Fruit fly (Drosophila melanogaster) whole organism, embryonic: ENCODE results near the gene CG7739.

ENCODE experiments used
- ATbp ChIP-seq: fragments of 200-800 bp; sonication (Bioruptor generic); optimal IDR thresholded peaks from 2 replicates; lab custom pipeline; 2017; ENCODE audit warnings: missing biosample characterization, mild to moderate bottlenecking, missing genetic modification characterization, missing genetic modification reagents
- Atf6 ChIP-seq: fragments of 200-800 bp; sonication (Bioruptor generic); IDR thresholded peaks from 2 replicates; pipeline ENCODE4 v1.3.6; 2022; ENCODE audit warnings: missing biosample characterization, missing genetic modification characterization
- B-H2 ChIP-seq: fragments of 200-800 bp; sonication (Bioruptor generic); optimal IDR thresholded peaks from 2 replicates; lab custom pipeline; 2018; ENCODE audit warnings: missing biosample characterization, mild to moderate bottlenecking, missing genetic modification characterization
- BtbVII ChIP-seq: fragments of 200-800 bp; sonication (Bioruptor generic); optimal IDR thresholded peaks from 3 replicates; lab custom pipeline; 2017; ENCODE audit warnings: missing biosample characterization, mild to moderate bottlenecking, missing genetic modification characterization
- CG10209 ChIP-seq: fragments of 200-800 bp; sonication (Bioruptor generic); optimal IDR thresholded peaks from 3 replicates; lab custom pipeline; 2017; ENCODE audit warnings: missing biosample characterization, mild to moderate bottlenecking, missing genetic modification characterization, missing genetic modification reagents
- CG10543 ChIP-seq: fragments of 200-800 bp; sonication (Bioruptor generic); optimal IDR thresholded peaks from 3 replicates; lab custom pipeline; 2017; ENCODE audit warnings: missing biosample characterization, mild to moderate bottlenecking, missing genetic modification characterization, moderate library complexity
- CG11695 ChIP-seq: fragments of 200-800 bp; sonication (Bioruptor generic); IDR thresholded peaks from 3 replicates; pipeline ENCODE4 v1.3.6; 2022; ENCODE audit warnings: missing biosample characterization, missing genetic modification characterization
- CG11696 ChIP-seq: fragments of 200-800 bp; sonication (Bioruptor generic); IDR thresholded peaks from 2 replicates; pipeline ENCODE4 v1.3.6; 2022; ENCODE audit warnings: missing biosample characterization, missing genetic modification characterization
- CG12299 ChIP-seq: fragments of 200-800 bp; sonication (Bioruptor generic); optimal IDR thresholded peaks from 2 replicates; lab custom pipeline; 2018; ENCODE audit warnings: missing biosample characterization, mild to moderate bottlenecking, missing genetic modification characterization
- CG1233 ChIP-seq: fragments of 200-800 bp; sonication (Bioruptor generic); optimal IDR thresholded peaks from 4 replicates; lab custom pipeline; 2018; ENCODE audit warnings: missing biosample characterization, mild to moderate bottlenecking, missing genetic modification characterization
- CG12769 ChIP-seq: fragments of 200-800 bp; sonication (Bioruptor generic); optimal IDR thresholded peaks from 2 replicates; lab custom pipeline; 2019; ENCODE audit warnings: missing biosample characterization, mild to moderate bottlenecking, missing genetic modification characterization, moderate library complexity
- CG13123 ChIP-seq: fragments of 200-800 bp; sonication (Bioruptor generic); optimal IDR thresholded peaks from 2 replicates; lab custom pipeline; 2016; ENCODE audit warnings: missing biosample characterization, missing genetic modification characterization
- CG18619 ChIP-seq: fragments of 200-800 bp; sonication (Bioruptor generic); optimal IDR thresholded peaks from 3 replicates; lab custom pipeline; 2017; ENCODE audit warnings: missing biosample characterization, mild to moderate bottlenecking, missing genetic modification characterization
- CG2678 ChIP-seq: fragments of 200-800 bp; sonication (Bioruptor generic); optimal IDR thresholded peaks from 3 replicates; lab custom pipeline; 2019; ENCODE audit warnings: missing biosample characterization, mild to moderate bottlenecking, missing genetic modification characterization, moderate library complexity
- CG34376 ChIP-seq: fragments of 200-800 bp; sonication (Bioruptor generic); optimal IDR thresholded peaks from 2 replicates; lab custom pipeline; 2018; ENCODE audit warnings: missing biosample characterization, mild to moderate bottlenecking, missing genetic modification characterization
- CG3995 ChIP-seq: fragments of 200-800 bp; sonication (Bioruptor generic); optimal IDR thresholded peaks from 3 replicates; lab custom pipeline; 2016; ENCODE audit warnings: missing biosample characterization, missing genetic modification characterization
- CG4328 ChIP-seq: fragments of 200-800 bp; sonication (Bioruptor generic); optimal IDR thresholded peaks from 3 replicates; lab custom pipeline; 2017; ENCODE audit warnings: missing biosample characterization, missing genetic modification reagents, missing genetic modification characterization
- CG6765 ChIP-seq: fragments of 200-800 bp; sonication (Bioruptor generic); optimal IDR thresholded peaks from 3 replicates; lab custom pipeline; 2017; ENCODE audit warnings: missing biosample characterization, mild to moderate bottlenecking, missing genetic modification characterization
- CG6813 ChIP-seq: fragments of 200-800 bp; sonication (Bioruptor generic); optimal IDR thresholded peaks from 2 replicates; lab custom pipeline; 2017; ENCODE audit warnings: missing biosample characterization, missing genetic modification characterization, mild to moderate bottlenecking, moderate library complexity, missing genetic modification reagents
- CG7556 ChIP-seq: fragments of 200-800 bp; sonication (Bioruptor generic); optimal IDR thresholded peaks from 2 replicates; lab custom pipeline; 2017; ENCODE audit warnings: missing biosample characterization, mild to moderate bottlenecking, missing genetic modification characterization
- CoRest ChIP-seq: fragments of 200-800 bp; sonication (Bioruptor generic); optimal IDR thresholded peaks from 3 replicates; lab custom pipeline; 2018; ENCODE audit warnings: missing biosample characterization, mild to moderate bottlenecking, missing genetic modification characterization, moderate library complexity
- CrebB ChIP-seq: fragments of 200-800 bp; sonication (Bioruptor generic); optimal IDR thresholded peaks from 3 replicates; lab custom pipeline; 2018; ENCODE audit warnings: missing biosample characterization, mild to moderate bottlenecking, missing genetic modification characterization
- Dref ChIP-seq: fragments of 200-800 bp; sonication (Bioruptor generic); IDR thresholded peaks from 2 replicates; pipeline ENCODE4 v1.3.6; 2022; ENCODE audit warnings: missing biosample characterization, missing genetic modification characterization
- HHEX ChIP-seq: fragments of 200-800 bp; sonication (Bioruptor generic); optimal IDR thresholded peaks from 3 replicates; lab custom pipeline; 2017; ENCODE audit warnings: missing biosample characterization, mild to moderate bottlenecking, missing genetic modification characterization, missing genetic modification reagents
- Hand ChIP-seq: fragments of 200-800 bp; sonication (Bioruptor generic); optimal IDR thresholded peaks from 2 replicates; lab custom pipeline; 2017; ENCODE audit warnings: mild to moderate bottlenecking, missing biosample characterization, missing genetic modification reagents, missing genetic modification characterization
- Hmr ChIP-seq: fragments of 200-800 bp; sonication (Bioruptor generic); optimal IDR thresholded peaks from 3 replicates; lab custom pipeline; 2017; ENCODE audit warnings: mild to moderate bottlenecking, missing biosample characterization, missing genetic modification reagents, missing genetic modification characterization
- Med ChIP-seq: fragments of 200-800 bp; sonication (Bioruptor generic); peaks from one replicate; lab custom pipeline; 2016; ENCODE audit warnings: missing biosample characterization, missing genetic modification characterization, mild to moderate bottlenecking, inconsistent platforms, moderate library complexity
- PHDP ChIP-seq: fragments of 200-800 bp; sonication (Bioruptor generic); optimal IDR thresholded peaks from 3 replicates; lab custom pipeline; 2018; ENCODE audit warnings: missing biosample characterization, mild to moderate bottlenecking, missing genetic modification characterization, moderate library complexity
- Pdp1 ChIP-seq, 2 experiments: fragments of 200-800 bp; sonication (Bioruptor generic); optimal IDR thresholded peaks; 3 replicates each; lab custom pipeline; 2016; ENCODE audit warnings: missing biosample characterization in 2 of 2, missing genetic modification characterization in 2 of 2, mild to moderate bottlenecking in 1 of 2, moderate library complexity in 1 of 2
- Poxn ChIP-seq: fragments of 200-800 bp; sonication (Bioruptor generic); IDR thresholded peaks from 2 replicates; pipeline ENCODE4 v1.3.6; 2022; ENCODE audit warnings: missing biosample characterization, missing genetic modification characterization
- Vsx1 ChIP-seq: fragments of 200-800 bp; sonication (Bioruptor generic); optimal IDR thresholded peaks from 2 replicates; lab custom pipeline; 2017; ENCODE audit warnings: missing biosample characterization, mild to moderate bottlenecking, missing genetic modification characterization, missing genetic modification reagents
- YL-1 ChIP-seq: fragments of 200-800 bp; sonication (Bioruptor generic); optimal IDR thresholded peaks from 3 replicates; lab custom pipeline; 2017; ENCODE audit warnings: missing biosample characterization, mild to moderate bottlenecking, missing genetic modification characterization
- al ChIP-seq: fragments of 200-800 bp; sonication (Bioruptor generic); IDR thresholded peaks from 2 replicates; pipeline ENCODE4 v1.3.6; 2022; ENCODE audit warnings: missing biosample characterization, missing genetic modification characterization
- caup ChIP-seq: fragments of 200-800 bp; sonication (Bioruptor generic); optimal IDR thresholded peaks from 3 replicates; lab custom pipeline; 2017; ENCODE audit warnings: missing biosample characterization, mild to moderate bottlenecking, missing genetic modification characterization, moderate library complexity; ENCODE audit not compliant: severe bottlenecking
- cwo ChIP-seq: fragments of 200-800 bp; sonication (Bioruptor generic); optimal IDR thresholded peaks from 3 replicates; lab custom pipeline; 2017; ENCODE audit warnings: missing biosample characterization, missing genetic modification characterization, mild to moderate bottlenecking, moderate library complexity, missing genetic modification reagents
- danr ChIP-seq: fragments of 200-800 bp; sonication (Bioruptor generic); IDR thresholded peaks from 2 replicates; pipeline ENCODE4 v1.3.6; 2022; ENCODE audit warnings: missing biosample characterization, missing genetic modification characterization
- exex ChIP-seq: fragments of 200-800 bp; sonication (Bioruptor generic); optimal IDR thresholded peaks from 4 replicates; lab custom pipeline; 2018; ENCODE audit warnings: missing biosample characterization, mild to moderate bottlenecking, missing genetic modification characterization, moderate library complexity
- gem ChIP-seq: fragments of 200-800 bp; sonication (Bioruptor generic); optimal IDR thresholded peaks from 2 replicates; lab custom pipeline; 2019; ENCODE audit warnings: missing biosample characterization, mild to moderate bottlenecking, missing genetic modification characterization, moderate library complexity
- gro ChIP-seq: fragments of 200-800 bp; sonication (Bioruptor generic); optimal IDR thresholded peaks from 2 replicates; lab custom pipeline; 2016; ENCODE audit warnings: missing biosample characterization, missing genetic modification characterization
- kay ChIP-seq: fragments of 200-800 bp; sonication (Bioruptor generic); optimal IDR thresholded peaks from 2 replicates; lab custom pipeline; 2016; ENCODE audit warnings: missing biosample characterization, missing genetic modification characterization
- nau ChIP-seq: fragments of 200-800 bp; sonication (Bioruptor generic); optimal IDR thresholded peaks from 3 replicates; lab custom pipeline; 2017; ENCODE audit warnings: missing biosample characterization, mild to moderate bottlenecking, missing genetic modification characterization, missing genetic modification reagents
- odd ChIP-seq: fragments of 200-800 bp; sonication (Bioruptor generic); optimal IDR thresholded peaks from 2 replicates; lab custom pipeline; 2017; ENCODE audit warnings: missing biosample characterization, mild to moderate bottlenecking, missing genetic modification characterization
- sob ChIP-seq: fragments of 200-800 bp; sonication (Bioruptor generic); IDR thresholded peaks from 2 replicates; pipeline ENCODE4 v1.3.6; 2022; ENCODE audit warnings: missing biosample characterization, missing genetic modification characterization
- unpg ChIP-seq: fragments of 200-800 bp; sonication (Bioruptor generic); optimal IDR thresholded peaks from 3 replicates; lab custom pipeline; 2018; ENCODE audit warnings: missing biosample characterization, mild to moderate bottlenecking, missing genetic modification characterization, moderate library complexity

The CG7739 gene

dm6 chr3L:15548843-15549242, 14.0 kb downstream of the CG7739 start (continued):
- peak; percentile 53 for TF ChIP-seq CrebB (tag; lab: Kevin White, UChicago)
- TF ChIP-seq PHDP: peak; percentile 26
- TF ChIP-seq Atf6: 0 out of 2 replicates have a peak, but pooled peaks have one; percentile 15
- TF ChIP-seq Med (GFP tag; lab: Kevin White, UChicago): peak; percentile 72
- TF ChIP-seq CG12299 (tag; lab: Kevin White, UChicago): peak; percentile 20
- peak; percentile 59 for TF ChIP-seq ATbp (GFP tag; lab: Kevin White, UChicago)
- TF ChIP-seq CG12769 (tag; lab: Kevin White, UChicago): peak; percentile 57
- TF ChIP-seq CG11696 (GFP tag; lab: Robert Waterston, UW): 0 out of 2 replicates have a peak, but pooled peaks have one; percentile 13
- TF ChIP-seq danr (GFP tag; lab: Robert Waterston, UW): peak; percentile 20; the same call in 1 of the 2 replicates
- peak; percentile 10; the same call in 1 of the 2 replicates for TF ChIP-seq sob (GFP tag; lab: Robert Waterston, UW)
- peak; percentile 30 for TF ChIP-seq CG1233 (GFP tag; lab: Kevin White, UChicago)
- TF ChIP-seq unpg: peak; percentile 7
- peak; percentile 23 for TF ChIP-seq CG7556 (GFP tag; lab: Kevin White, UChicago)
- TF ChIP-seq CG2678 (tag; lab: Kevin White, UChicago): peak; percentile 47
- TF ChIP-seq CG10209 (GFP tag; lab: Kevin White, UChicago): peak; percentile 45
- peak; percentile 16 for TF ChIP-seq odd (GFP tag; lab: Kevin White, UChicago)
- peak; percentile 74 for TF ChIP-seq caup (GFP tag; lab: Kevin White, UChicago)
- TF ChIP-seq HHEX: peak; percentile 34
- TF ChIP-seq gem: peak; percentile 3
- TF ChIP-seq gro (GFP tag; lab: Kevin White, UChicago): peak; percentile 38
- peak; percentile 44 for TF ChIP-seq CG6765 (GFP tag; lab: Kevin White, UChicago)
- TF ChIP-seq kay (GFP tag; lab: Kevin White, UChicago): no peak
- TF ChIP-seq CG34376: peak; percentile 59
- TF ChIP-seq exex (tag; lab: Kevin White, UChicago): peak; percentile 7
- TF ChIP-seq Dref: no peak
- TF ChIP-seq CoRest (tag; lab: Kevin White, UChicago): peak; percentile 4
- peak; percentile 67 for TF ChIP-seq CG6813 (GFP tag; lab: Kevin White, UChicago)
- TF ChIP-seq CG18619 (GFP tag; lab: Kevin White, UChicago): peak; percentile 11
- peak; percentile 32 for TF ChIP-seq cwo (GFP tag; lab: Kevin White, UChicago)
- peak; percentile 29 for TF ChIP-seq B-H2 (GFP tag; lab: Kevin White, UChicago)
- peak; percentile 69 for TF ChIP-seq Hmr (GFP tag; lab: Kevin White, UChicago)
- peak; percentile 66 for TF ChIP-seq BtbVII (GFP tag; lab: Kevin White, UChicago)
- TF ChIP-seq CG4328 (GFP tag; lab: Kevin White, UChicago): peak; percentile 42
- peak; percentile 30; the same call in 2 of the 3 replicates for TF ChIP-seq CG11695 (GFP tag; lab: Robert Waterston, UW)
- no peak for TF ChIP-seq Poxn
- no peak for TF ChIP-seq YL-1
- peak; percentile 42 for TF ChIP-seq Hand (GFP tag; lab: Kevin White, UChicago)
- TF ChIP-seq Vsx1 (GFP tag; lab: Kevin White, UChicago): peak; percentile 39
- peak in 1 of 2 experiments; percentile 34 for TF ChIP-seq Pdp1 (GFP tag; optimal IDR thresholded peaks at IDR 0.05; lab: Kevin White, UChicago)
- no peak for TF ChIP-seq al
- peak; percentile 54 for TF ChIP-seq CG10543 (GFP tag; lab: Kevin White, UChicago)
- TF ChIP-seq CG13123 (GFP tag; lab: Kevin White, UChicago): no peak
- TF ChIP-seq nau (GFP tag; lab: Kevin White, UChicago): peak; percentile 54
- no peak for TF ChIP-seq CG3995 (GFP tag; lab: Kevin White, UChicago)
